Fruit fly (Drosophila melanogaster) whole organism, embryonic: ENCODE data around the gene CG32772.

Source experiments
- BtbVII ChIP-seq: fragments of 200-800 bp; sonication (Bioruptor generic); optimal IDR thresholded peaks from 3 replicates; lab custom pipeline; 2017; ENCODE audit warnings: missing biosample characterization, mild to moderate bottlenecking, missing genetic modification characterization
- CG12219 ChIP-seq: fragments of 200-800 bp; sonication (Bioruptor generic); optimal IDR thresholded peaks from 3 replicates; lab custom pipeline; 2018; ENCODE audit warnings: missing biosample characterization, mild to moderate bottlenecking, missing genetic modification characterization
- CG16813 ChIP-seq: fragments of 200-800 bp; sonication (Bioruptor generic); IDR thresholded peaks from 3 replicates; pipeline ENCODE4 v1.3.6; 2022; ENCODE audit warnings: missing biosample characterization, missing genetic modification characterization; ENCODE audit not compliant: partially characterized antibody
- CG16863 ChIP-seq: fragments of 200-800 bp; sonication (Bioruptor generic); optimal IDR thresholded peaks from 3 replicates; lab custom pipeline; 2016; ENCODE audit warnings: missing biosample characterization, missing genetic modification characterization
- CG1792 ChIP-seq: fragments of 200-800 bp; sonication (Bioruptor generic); optimal IDR thresholded peaks from 2 replicates; lab custom pipeline; 2016; ENCODE audit warnings: missing biosample characterization, missing genetic modification characterization
- CG18599 ChIP-seq: fragments of 200-800 bp; sonication (Bioruptor generic); optimal IDR thresholded peaks from 3 replicates; lab custom pipeline; 2017; ENCODE audit warnings: missing biosample characterization, missing genetic modification characterization, mild to moderate bottlenecking, moderate library complexity, missing genetic modification reagents
- CG18764 ChIP-seq: fragments of 200-800 bp; sonication (Bioruptor generic); optimal IDR thresholded peaks from 3 replicates; lab custom pipeline; 2016; ENCODE audit warnings: missing biosample characterization, missing genetic modification characterization
- CG2202 ChIP-seq: fragments of 200-800 bp; sonication (Bioruptor generic); optimal IDR thresholded peaks from 2 replicates; lab custom pipeline; 2018; ENCODE audit warnings: missing biosample characterization, mild to moderate bottlenecking, missing genetic modification characterization
- CG2889 ChIP-seq: fragments of 200-800 bp; sonication (Bioruptor generic); IDR thresholded peaks from 3 replicates; pipeline ENCODE4 v1.3.6; 2022; ENCODE audit warnings: missing biosample characterization, missing genetic modification characterization
- CG30431 ChIP-seq: fragments of 200-800 bp; sonication (Bioruptor generic); optimal IDR thresholded peaks from 2 replicates; lab custom pipeline; 2017; ENCODE audit warnings: missing biosample characterization, missing genetic modification characterization
- CG5245 ChIP-seq: fragments of 200-800 bp; sonication (Bioruptor generic); optimal IDR thresholded peaks from 3 replicates; lab custom pipeline; 2016; ENCODE audit warnings: missing biosample characterization, missing genetic modification characterization
- CG6813 ChIP-seq: fragments of 200-800 bp; sonication (Bioruptor generic); optimal IDR thresholded peaks from 2 replicates; lab custom pipeline; 2017; ENCODE audit warnings: missing biosample characterization, missing genetic modification characterization, mild to moderate bottlenecking, moderate library complexity, missing genetic modification reagents
- CG7357 ChIP-seq: fragments of 200-800 bp; sonication (Bioruptor generic); IDR thresholded peaks from 3 replicates; pipeline ENCODE4 v1.3.6; 2022; ENCODE audit warnings: missing biosample characterization, missing genetic modification characterization
- CG7372 ChIP-seq: fragments of 200-800 bp; sonication (Bioruptor generic); IDR thresholded peaks from 2 replicates; pipeline ENCODE4 v1.3.6; 2022; ENCODE audit warnings: missing biosample characterization, missing genetic modification characterization
- CrebB ChIP-seq: fragments of 200-800 bp; sonication (Bioruptor generic); optimal IDR thresholded peaks from 3 replicates; lab custom pipeline; 2018; ENCODE audit warnings: missing biosample characterization, mild to moderate bottlenecking, missing genetic modification characterization
- D ChIP-seq, 2 experiments: fragments of 200-800 bp in 1 of 2; fragments of >200 bp in 1 of 2; sonication (Bioruptor generic) in 1 of 2; optimal IDR thresholded peaks; 2 replicates in 1 of 2; 3 replicates in 1 of 2; lab custom pipeline; 2017; ENCODE audit warnings: mild to moderate bottlenecking in 1 of 2, missing biosample characterization in 1 of 2, missing genetic modification characterization in 1 of 2, missing genetic modification reagents in 1 of 2
- Elba2 ChIP-seq: fragments of 200-800 bp; sonication (Bioruptor generic); optimal IDR thresholded peaks from 3 replicates; lab custom pipeline; 2016; ENCODE audit warnings: missing biosample characterization, missing genetic modification characterization
- HHEX ChIP-seq: fragments of 200-800 bp; sonication (Bioruptor generic); optimal IDR thresholded peaks from 3 replicates; lab custom pipeline; 2017; ENCODE audit warnings: missing biosample characterization, mild to moderate bottlenecking, missing genetic modification characterization, missing genetic modification reagents
- HLH54F ChIP-seq: fragments of 200-800 bp; sonication (Bioruptor generic); optimal IDR thresholded peaks from 3 replicates; lab custom pipeline; 2016; ENCODE audit warnings: missing biosample characterization, missing genetic modification characterization
- Jarid2 ChIP-seq: fragments of 200-800 bp; sonication (Bioruptor generic); optimal IDR thresholded peaks from 3 replicates; lab custom pipeline; 2017; ENCODE audit warnings: mild to moderate bottlenecking, missing biosample characterization, missing genetic modification reagents, missing genetic modification characterization
- Lhr ChIP-seq: fragments of 200-800 bp; sonication (Bioruptor generic); optimal IDR thresholded peaks from 3 replicates; lab custom pipeline; 2017; ENCODE audit warnings: mild to moderate bottlenecking, missing biosample characterization, missing genetic modification reagents, missing genetic modification characterization
- Opbp ChIP-seq: fragments of 200-800 bp; sonication (Bioruptor generic); IDR thresholded peaks from 3 replicates; pipeline ENCODE4 v1.3.6; 2022; ENCODE audit warnings: missing biosample characterization, missing genetic modification characterization; ENCODE audit not compliant: partially characterized antibody
- Optix ChIP-seq: fragments of 200-800 bp; sonication (Bioruptor generic); IDR thresholded peaks from 3 replicates; pipeline ENCODE4 v1.3.6; 2022; ENCODE audit warnings: missing biosample characterization, missing genetic modification characterization
- PHDP ChIP-seq: fragments of 200-800 bp; sonication (Bioruptor generic); optimal IDR thresholded peaks from 3 replicates; lab custom pipeline; 2018; ENCODE audit warnings: missing biosample characterization, mild to moderate bottlenecking, missing genetic modification characterization, moderate library complexity
- Ptx1 ChIP-seq: fragments of 200-800 bp; sonication (Bioruptor generic); IDR thresholded peaks from 2 replicates; pipeline ENCODE4 v1.3.6; 2022; ENCODE audit warnings: missing biosample characterization, missing genetic modification characterization
- ap ChIP-seq: fragments of 200-800 bp; sonication (Bioruptor generic); IDR thresholded peaks from 2 replicates; pipeline ENCODE4 v1.3.6; 2022; ENCODE audit warnings: missing biosample characterization, missing genetic modification characterization
- chif ChIP-seq, 2 experiments: fragments of 200-800 bp; sonication (Bioruptor generic); optimal IDR thresholded peaks; 3 replicates each; lab custom pipeline; 2016; ENCODE audit warnings: missing biosample characterization in 2 of 2, missing genetic modification characterization in 2 of 2
- dmrt11E ChIP-seq: fragments of 200-800 bp; sonication (Bioruptor generic); optimal IDR thresholded peaks from 3 replicates; lab custom pipeline; 2018; ENCODE audit warnings: missing biosample characterization, mild to moderate bottlenecking, missing genetic modification characterization, moderate library complexity
- dpn ChIP-seq, 2 experiments: fragments of 200-800 bp; sonication (Bioruptor generic); optimal IDR thresholded peaks; 3 replicates each; lab custom pipeline; 2016; ENCODE audit warnings: missing biosample characterization in 2 of 2, missing genetic modification characterization in 2 of 2
- eve ChIP-seq, 2 experiments: fragments of >200 bp; optimal IDR thresholded peaks; 2 replicates each; lab custom pipeline; 2017; ENCODE audit warnings: missing biosample characterization in 2 of 2, missing genetic modification characterization in 2 of 2
- eyg ChIP-seq: fragments of 200-800 bp; sonication (Bioruptor generic); optimal IDR thresholded peaks from 3 replicates; lab custom pipeline; 2016; ENCODE audit warnings: missing biosample characterization, missing genetic modification characterization
- fd96Cb ChIP-seq: fragments of 200-800 bp; sonication (Bioruptor generic); optimal IDR thresholded peaks from 2 replicates; lab custom pipeline; 2018; ENCODE audit warnings: missing biosample characterization, mild to moderate bottlenecking, missing genetic modification characterization, moderate library complexity
- gsb ChIP-seq: fragments of 200-800 bp; sonication (Bioruptor generic); IDR thresholded peaks from 2 replicates; pipeline ENCODE4 v1.3.6; 2022; ENCODE audit warnings: missing biosample characterization, missing genetic modification characterization
- hb ChIP-seq: fragments of 200-800 bp; sonication (Bioruptor generic); IDR thresholded peaks from 3 replicates; pipeline ENCODE4 v1.3.6; 2022; ENCODE audit warnings: missing biosample characterization, missing genetic modification characterization; ENCODE audit not compliant: partially characterized antibody
- insv ChIP-seq, 2 experiments: fragments of 200-800 bp; sonication (Bioruptor generic); optimal IDR thresholded peaks; 3 replicates each; lab custom pipeline; 2016 to 2018; ENCODE audit warnings: missing biosample characterization in 2 of 2, missing genetic modification characterization in 2 of 2
- jigr1 ChIP-seq: fragments of 200-800 bp; sonication (Bioruptor generic); IDR thresholded peaks from 3 replicates; pipeline ENCODE4 v1.3.6; 2022; ENCODE audit warnings: missing biosample characterization, missing genetic modification characterization
- jumu ChIP-seq: fragments of 200-800 bp; sonication (Bioruptor generic); optimal IDR thresholded peaks from 3 replicates; lab custom pipeline; 2016; ENCODE audit warnings: missing biosample characterization, missing genetic modification characterization
- luna ChIP-seq: fragments of 200-800 bp; sonication (Bioruptor generic); optimal IDR thresholded peaks from 2 replicates; lab custom pipeline; 2016; ENCODE audit warnings: missing biosample characterization, missing genetic modification characterization
- maf-S ChIP-seq: fragments of 200-800 bp; sonication (Bioruptor generic); optimal IDR thresholded peaks from 2 replicates; lab custom pipeline; 2016; ENCODE audit warnings: missing biosample characterization, missing genetic modification characterization
- pfk ChIP-seq: fragments of 200-800 bp; sonication (Bioruptor generic); optimal IDR thresholded peaks from 2 replicates; lab custom pipeline; 2018; ENCODE audit warnings: missing biosample characterization, mild to moderate bottlenecking, missing genetic modification characterization, moderate library complexity
- sisA ChIP-seq: fragments of 200-800 bp; sonication (Bioruptor generic); IDR thresholded peaks from 2 replicates; pipeline ENCODE4 v1.3.6; 2022; ENCODE audit warnings: missing biosample characterization, missing genetic modification characterization
- tin ChIP-seq: fragments of 200-800 bp; sonication (Bioruptor generic); optimal IDR thresholded peaks from 3 replicates; lab custom pipeline; 2016; ENCODE audit warnings: missing biosample characterization, missing genetic modification characterization
- tll ChIP-seq, 2 experiments: fragments of 200-800 bp in 1 of 2; fragments of >200 bp in 1 of 2; sonication (Bioruptor generic) in 1 of 2; optimal IDR thresholded peaks; 2 replicates each; lab custom pipeline; 2017 to 2019; ENCODE audit warnings: missing biosample characterization in 2 of 2, missing genetic modification characterization in 2 of 2, mild to moderate bottlenecking in 1 of 2, moderate library complexity in 1 of 2
- trh ChIP-seq: fragments of 200-800 bp; sonication (Bioruptor generic); optimal IDR thresholded peaks from 2 replicates; lab custom pipeline; 2016; ENCODE audit warnings: missing biosample characterization, missing genetic modification characterization
- tx ChIP-seq: fragments of 200-800 bp; sonication (Bioruptor generic); optimal IDR thresholded peaks from 2 replicates; lab custom pipeline; 2016; ENCODE audit warnings: missing biosample characterization, missing genetic modification characterization
- unc-4 ChIP-seq: fragments of 200-800 bp; sonication (Bioruptor generic); IDR thresholded peaks from 2 replicates; pipeline ENCODE4 v1.3.6; 2022; ENCODE audit warnings: missing biosample characterization, missing genetic modification characterization; ENCODE audit not compliant: partially characterized antibody
- zf30C ChIP-seq: fragments of 200-800 bp; sonication (Bioruptor generic); optimal IDR thresholded peaks from 3 replicates; lab custom pipeline; 2018; ENCODE audit warnings: missing biosample characterization, mild to moderate bottlenecking, missing genetic modification characterization

CG32772 gene

DNA sequence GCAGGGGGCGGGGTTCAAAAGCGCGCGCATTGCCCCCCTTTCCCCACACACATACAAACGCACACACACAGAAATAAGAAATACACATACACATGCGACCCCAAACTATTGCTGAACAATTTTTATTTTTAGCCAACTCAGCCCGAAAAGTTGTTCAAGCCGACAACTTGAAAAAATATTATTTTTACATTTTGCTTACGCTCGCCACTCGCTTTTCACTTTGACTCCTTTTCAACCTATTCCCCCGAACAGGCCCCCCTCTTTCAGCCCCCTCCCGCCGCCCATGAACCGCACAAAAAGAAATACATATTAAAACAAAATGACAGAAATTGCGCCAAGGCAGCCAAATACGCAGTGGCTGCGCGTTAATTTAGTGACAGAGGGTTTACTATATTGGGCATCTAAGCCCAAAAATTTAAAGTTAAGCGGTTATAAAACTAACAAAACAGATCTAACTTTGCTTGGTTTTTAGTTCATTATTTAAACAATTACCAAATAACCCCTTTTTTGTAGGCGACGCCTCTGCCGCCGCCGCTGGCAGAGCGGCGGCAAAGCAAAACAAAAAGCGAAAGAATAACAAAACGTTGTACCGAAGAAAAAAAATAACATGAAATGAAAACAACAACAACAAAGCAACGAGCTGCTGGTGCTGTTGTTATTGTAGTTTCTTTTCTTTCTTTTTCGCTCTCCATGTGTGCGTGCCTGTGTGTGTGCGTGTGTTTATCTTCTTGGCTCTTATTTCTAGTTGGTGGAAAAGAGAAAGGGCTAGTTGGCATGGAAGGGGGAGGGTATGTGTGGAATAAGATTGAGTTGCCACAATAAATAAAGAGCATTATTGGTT lies 1.3 kb downstream of the CG32772 start:
- peak; percentile 100 for TF ChIP-seq PHDP (tag; lab: Kevin White, UChicago)
- peak; percentile 100 for TF ChIP-seq tin
- TF ChIP-seq CG18599: peak; percentile 100
- peak; percentile 99 for TF ChIP-seq CG5245 (GFP tag; lab: Kevin White, UChicago)
- peak; percentile 99 to 100 for TF ChIP-seq chif (GFP tag; optimal IDR thresholded peaks at IDR 0.05; lab: Kevin White, UChicago)
- peak; percentile 99 for TF ChIP-seq Lhr (GFP tag; lab: Kevin White, UChicago)
- peak; percentile 99 for TF ChIP-seq jigr1 (GFP tag; lab: Robert Waterston, UW)
- TF ChIP-seq CG1792 (GFP tag; lab: Kevin White, UChicago): peak; percentile 99
- TF ChIP-seq tll (GFP tag; optimal IDR thresholded peaks at IDR 0.05; lab: Kevin White, UChicago): peak in 1 of 2 experiments; percentile 88
- peak; percentile 100 for TF ChIP-seq HHEX (GFP tag; lab: Kevin White, UChicago)
- no peak for TF ChIP-seq CG16813 (GFP tag; lab: Robert Waterston, UW)
- peak; percentile 77 for TF ChIP-seq pfk (GFP tag; lab: Kevin White, UChicago)
- peak; percentile 73 to 97 for TF ChIP-seq insv (GFP tag; optimal IDR thresholded peaks at IDR 0.05; lab: Kevin White, UChicago)
- TF ChIP-seq trh (GFP tag; lab: Kevin White, UChicago): peak; percentile 99
- peak; percentile 93 for TF ChIP-seq Elba2 (GFP tag; lab: Kevin White, UChicago)
- TF ChIP-seq unc-4 (GFP tag; lab: Robert Waterston, UW): no peak; the same call in 1 of the 2 replicates
- peak; percentile 100 for TF ChIP-seq fd96Cb (tag; lab: Kevin White, UChicago)
- TF ChIP-seq CG2202 (tag; lab: Kevin White, UChicago): peak; percentile 99
- peak; percentile 100 for TF ChIP-seq Ptx1 (GFP tag; lab: Robert Waterston, UW)
- TF ChIP-seq luna (GFP tag; lab: Kevin White, UChicago): peak; percentile 99
- no peak for TF ChIP-seq hb (GFP tag; lab: Robert Waterston, UW)
- TF ChIP-seq CG7372: peak; percentile 100
- TF ChIP-seq CG18764 (GFP tag; lab: Kevin White, UChicago): peak; percentile 99
- TF ChIP-seq dmrt11E (tag; lab: Kevin White, UChicago): peak; percentile 100
- TF ChIP-seq CG12219: peak; percentile 100
- TF ChIP-seq Jarid2 (GFP tag; lab: Kevin White, UChicago): peak; percentile 98
- TF ChIP-seq CG16863 (GFP tag; lab: Kevin White, UChicago): peak; percentile 99
- peak; percentile 100 for TF ChIP-seq sisA
- peak; percentile 100 for TF ChIP-seq jumu (GFP tag; lab: Kevin White, UChicago)
- peak; percentile 100 for TF ChIP-seq maf-S
- peak; percentile 99 for TF ChIP-seq gsb (GFP tag; lab: Robert Waterston, UW)
- TF ChIP-seq ap (GFP tag; lab: Robert Waterston, UW): peak; percentile 99
- peak; percentile 100 for TF ChIP-seq CG6813 (GFP tag; lab: Kevin White, UChicago)
- peak; percentile 100 for TF ChIP-seq Optix (GFP tag; lab: Robert Waterston, UW)
- peak; percentile 65 for TF ChIP-seq zf30C
- peak; percentile 99 for TF ChIP-seq CrebB (tag; lab: Kevin White, UChicago)
- TF ChIP-seq CG30431 (GFP tag; lab: Kevin White, UChicago): peak; percentile 100
- TF ChIP-seq HLH54F: peak; percentile 100
- TF ChIP-seq eve (GFP tag; optimal IDR thresholded peaks at IDR 0.05; lab: Kevin White, UChicago): peak in 1 of 2 experiments; percentile 74
- TF ChIP-seq dpn (GFP tag; optimal IDR thresholded peaks at IDR 0.05; lab: Kevin White, UChicago): peak; percentile 100
- no peak for TF ChIP-seq Opbp (GFP tag; lab: Robert Waterston, UW)
- peak; percentile 99 for TF ChIP-seq tx (GFP tag; lab: Kevin White, UChicago)
- TF ChIP-seq BtbVII (GFP tag; lab: Kevin White, UChicago): peak; percentile 100
- peak; percentile 99 for TF ChIP-seq CG7357 (GFP tag; lab: Robert Waterston, UW)
- TF ChIP-seq eyg (GFP tag; lab: Kevin White, UChicago): peak; percentile 99
- no peak for TF ChIP-seq D (optimal IDR thresholded peaks at IDR 0.05; lab: Kevin White, UChicago)
- peak; percentile 100 for TF ChIP-seq D (GFP tag; optimal IDR thresholded peaks at IDR 0.05; lab: Kevin White, UChicago)
- peak; percentile 99 for TF ChIP-seq CG2889 (GFP tag; lab: Robert Waterston, UW)
